Fruit fly (Drosophila melanogaster) whole organism, embryonic: ENCODE results near the gene Amacr.

ENCODE experiments used
- C15 ChIP-seq: fragments of 200-800 bp; sonication (Bioruptor generic); IDR thresholded peaks from 3 replicates; pipeline ENCODE4 v1.3.6; 2022; ENCODE audit warnings: missing biosample characterization, missing genetic modification characterization
- CG10267 ChIP-seq: fragments of 200-800 bp; sonication (Bioruptor generic); optimal IDR thresholded peaks from 2 replicates; lab custom pipeline; 2018; ENCODE audit warnings: missing biosample characterization, mild to moderate bottlenecking, missing genetic modification characterization, moderate library complexity
- CG17912 ChIP-seq: fragments of 200-800 bp; sonication (Bioruptor generic); optimal IDR thresholded peaks from 2 replicates; lab custom pipeline; 2018; ENCODE audit warnings: missing biosample characterization, mild to moderate bottlenecking, missing genetic modification characterization
- CG3407 ChIP-seq: fragments of 200-800 bp; sonication (Bioruptor generic); optimal IDR thresholded peaks from 2 replicates; lab custom pipeline; 2018; ENCODE audit warnings: missing biosample characterization, mild to moderate bottlenecking, missing genetic modification characterization
- CG3726 ChIP-seq: fragments of 200-800 bp; sonication (Bioruptor generic); IDR thresholded peaks from 3 replicates; pipeline ENCODE4, ENCODE4 v1.3.6; 2022; ENCODE audit warnings: missing biosample characterization, missing genetic modification characterization
- CG4360 ChIP-seq: fragments of 200-800 bp; sonication (Bioruptor generic); IDR thresholded peaks from 2 replicates; pipeline ENCODE4 v1.3.6; 2022; ENCODE audit warnings: missing biosample characterization, missing genetic modification characterization
- CG6272 ChIP-seq: fragments of 200-800 bp; sonication (Bioruptor generic); IDR thresholded peaks from 2 replicates; pipeline ENCODE4 v1.3.6; 2022; ENCODE audit warnings: missing biosample characterization, missing genetic modification characterization
- CG6654 ChIP-seq: fragments of 200-800 bp; sonication (Bioruptor generic); optimal IDR thresholded peaks from 2 replicates; lab custom pipeline; 2017; ENCODE audit warnings: missing biosample characterization, mild to moderate bottlenecking, missing genetic modification characterization
- CG7839 ChIP-seq: fragments of 200-800 bp; sonication (Bioruptor generic); optimal IDR thresholded peaks from 3 replicates; lab custom pipeline; 2018; ENCODE audit warnings: missing biosample characterization, mild to moderate bottlenecking, missing genetic modification characterization, moderate library complexity
- CG8944 ChIP-seq: fragments of 200-800 bp; sonication (Bioruptor generic); optimal IDR thresholded peaks from 3 replicates; lab custom pipeline; 2016; ENCODE audit warnings: missing biosample characterization, missing genetic modification characterization
- CG9609 ChIP-seq: fragments of 200-800 bp; sonication (Bioruptor generic); optimal IDR thresholded peaks from 3 replicates; lab custom pipeline; 2016; ENCODE audit warnings: missing biosample characterization, missing genetic modification characterization
- Camta ChIP-seq: fragments of 200-800 bp; sonication (Bioruptor generic); optimal IDR thresholded peaks from 2 replicates; lab custom pipeline; 2016; ENCODE audit warnings: missing biosample characterization, missing genetic modification characterization
- CoRest ChIP-seq: fragments of 200-800 bp; sonication (Bioruptor generic); optimal IDR thresholded peaks from 3 replicates; lab custom pipeline; 2018; ENCODE audit warnings: missing biosample characterization, mild to moderate bottlenecking, missing genetic modification characterization, moderate library complexity
- Dad ChIP-seq: fragments of 200-800 bp; sonication (Bioruptor generic); optimal IDR thresholded peaks from 3 replicates; lab custom pipeline; 2016; ENCODE audit warnings: missing biosample characterization, missing genetic modification characterization
- Dfd ChIP-seq, 2 experiments: fragments of >200 bp; optimal IDR thresholded peaks; 2 replicates each; lab custom pipeline; 2017; ENCODE audit warnings: missing biosample characterization in 2 of 2, missing genetic modification characterization in 2 of 2
- Dp ChIP-seq: fragments of 200-800 bp; sonication (Bioruptor generic); optimal IDR thresholded peaks from 2 replicates; lab custom pipeline; 2018; ENCODE audit warnings: missing biosample characterization, mild to moderate bottlenecking, missing genetic modification characterization, moderate library complexity
- Jarid2 ChIP-seq: fragments of 200-800 bp; sonication (Bioruptor generic); optimal IDR thresholded peaks from 3 replicates; lab custom pipeline; 2017; ENCODE audit warnings: mild to moderate bottlenecking, missing biosample characterization, missing genetic modification reagents, missing genetic modification characterization
- MBD-R2 ChIP-seq: fragments of 200-800 bp; sonication (Bioruptor generic); IDR thresholded peaks from 2 replicates; pipeline ENCODE4 v1.3.6; 2022; ENCODE audit warnings: missing biosample characterization, missing genetic modification characterization
- Med ChIP-seq: fragments of 200-800 bp; sonication (Bioruptor generic); peaks from one replicate; lab custom pipeline; 2016; ENCODE audit warnings: missing biosample characterization, missing genetic modification characterization, mild to moderate bottlenecking, inconsistent platforms, moderate library complexity
- Mrtf ChIP-seq: fragments of 200-800 bp; sonication (Bioruptor generic); IDR thresholded peaks from 3 replicates; pipeline ENCODE4 v1.3.6; 2022; ENCODE audit warnings: missing biosample characterization, missing genetic modification characterization
- Myb ChIP-seq: fragments of 200-800 bp; sonication (Bioruptor generic); optimal IDR thresholded peaks from 2 replicates; lab custom pipeline; 2016; ENCODE audit warnings: missing biosample characterization, missing genetic modification characterization
- Scr ChIP-seq: fragments of 200-800 bp; sonication (Bioruptor generic); IDR thresholded peaks from 2 replicates; pipeline ENCODE4 v1.3.6; 2022; ENCODE audit warnings: missing biosample characterization, missing genetic modification characterization; ENCODE audit not compliant: partially characterized antibody
- Trl ChIP-seq, 3 experiments: fragments of >200 bp in 2 of 3; fragments of 200-800 bp in 1 of 3; sonication (Bioruptor generic) in 1 of 3; optimal IDR thresholded peaks; 2 replicates in 1 of 3; 3 replicates in 2 of 3; lab custom pipeline; 2016 to 2017; ENCODE audit warnings: missing biosample characterization in 1 of 3, missing genetic modification characterization in 1 of 3
- ase ChIP-seq: fragments of 200-800 bp; sonication (Bioruptor generic); IDR thresholded peaks from 3 replicates; pipeline ENCODE4 v1.3.6; 2022; ENCODE audit warnings: missing biosample characterization, missing genetic modification characterization
- ash1 ChIP-seq: fragments of 200-800 bp; sonication (Bioruptor generic); optimal IDR thresholded peaks from 2 replicates; lab custom pipeline; 2018; ENCODE audit warnings: missing biosample characterization, mild to moderate bottlenecking, missing genetic modification characterization
- az2 ChIP-seq: fragments of 200-800 bp; sonication (Bioruptor generic); optimal IDR thresholded peaks from 3 replicates; lab custom pipeline; 2016; ENCODE audit warnings: missing biosample characterization, missing genetic modification characterization
- crp ChIP-seq, 2 experiments: fragments of 200-800 bp; sonication (Bioruptor generic); optimal IDR thresholded peaks; 2 replicates in 1 of 2; 3 replicates in 1 of 2; lab custom pipeline; 2017; ENCODE audit warnings: missing biosample characterization in 2 of 2, missing genetic modification characterization in 2 of 2, mild to moderate bottlenecking in 1 of 2, moderate library complexity in 1 of 2
- cwo ChIP-seq: fragments of 200-800 bp; sonication (Bioruptor generic); optimal IDR thresholded peaks from 3 replicates; lab custom pipeline; 2017; ENCODE audit warnings: missing biosample characterization, missing genetic modification characterization, mild to moderate bottlenecking, moderate library complexity, missing genetic modification reagents
- dati ChIP-seq: fragments of 200-800 bp; sonication (Bioruptor generic); IDR thresholded peaks from 2 replicates; pipeline ENCODE4 v1.3.6; 2022; ENCODE audit warnings: missing biosample characterization, missing genetic modification characterization
- dimm ChIP-seq: fragments of 200-800 bp; sonication (Bioruptor generic); IDR thresholded peaks from 2 replicates; pipeline ENCODE4 v1.3.6; 2022; ENCODE audit warnings: missing biosample characterization, missing genetic modification characterization
- dmrt99B ChIP-seq: fragments of 200-800 bp; sonication (Bioruptor generic); optimal IDR thresholded peaks from 2 replicates; lab custom pipeline; 2018; ENCODE audit warnings: missing biosample characterization, mild to moderate bottlenecking, missing genetic modification characterization, moderate library complexity
- gcm2 ChIP-seq: fragments of 200-800 bp; sonication (Bioruptor generic); optimal IDR thresholded peaks from 2 replicates; lab custom pipeline; 2016; ENCODE audit warnings: missing biosample characterization, missing genetic modification characterization
- ind ChIP-seq: fragments of 200-800 bp; sonication (Bioruptor generic); optimal IDR thresholded peaks from 3 replicates; lab custom pipeline; 2016; ENCODE audit warnings: missing biosample characterization, missing genetic modification characterization
- insv ChIP-seq, 2 experiments: fragments of 200-800 bp; sonication (Bioruptor generic); optimal IDR thresholded peaks; 3 replicates each; lab custom pipeline; 2016 to 2018; ENCODE audit warnings: missing biosample characterization in 2 of 2, missing genetic modification characterization in 2 of 2
- kah ChIP-seq: fragments of 200-800 bp; sonication (Bioruptor generic); optimal IDR thresholded peaks from 2 replicates; lab custom pipeline; 2018; ENCODE audit warnings: missing biosample characterization, mild to moderate bottlenecking, missing genetic modification characterization
- nerfin-2 ChIP-seq: fragments of 200-800 bp; sonication (Bioruptor generic); IDR thresholded peaks from 2 replicates; pipeline ENCODE4 v1.3.6; 2022; ENCODE audit warnings: missing biosample characterization, missing genetic modification characterization; ENCODE audit not compliant: partially characterized antibody
- phol ChIP-seq: fragments of 200-800 bp; sonication (Bioruptor generic); optimal IDR thresholded peaks from 3 replicates; lab custom pipeline; 2018; ENCODE audit warnings: missing biosample characterization, mild to moderate bottlenecking, missing genetic modification characterization, moderate library complexity
- ranshi ChIP-seq: fragments of 200-800 bp; sonication (Bioruptor generic); IDR thresholded peaks from 2 replicates; pipeline ENCODE4 v1.3.6; 2022; ENCODE audit warnings: missing biosample characterization, missing genetic modification characterization
- schlank ChIP-seq: fragments of 200-800 bp; sonication (Bioruptor generic); optimal IDR thresholded peaks from 2 replicates; lab custom pipeline; 2018; ENCODE audit warnings: missing biosample characterization, mild to moderate bottlenecking, missing genetic modification characterization
- sens ChIP-seq: fragments of 200-800 bp; sonication (Bioruptor generic); peaks from one replicate; lab custom pipeline; 2016; ENCODE audit warnings: missing biosample characterization, missing genetic modification characterization
- ssp ChIP-seq: fragments of 200-800 bp; sonication (Bioruptor generic); IDR thresholded peaks from 2 replicates; pipeline ENCODE4 v1.3.6; 2022; ENCODE audit warnings: missing biosample characterization, missing genetic modification characterization
- vfl ChIP-seq: fragments of 200-800 bp; sonication (Bioruptor generic); optimal IDR thresholded peaks from 2 replicates; lab custom pipeline; 2016; ENCODE audit warnings: missing biosample characterization, missing genetic modification characterization
- wdn ChIP-seq: fragments of 200-800 bp; sonication (Bioruptor generic); IDR thresholded peaks from 2 replicates; pipeline ENCODE4 v1.3.6; 2022; ENCODE audit warnings: missing biosample characterization, missing genetic modification characterization
- z ChIP-seq: fragments of 200-800 bp; sonication (Bioruptor generic); IDR thresholded peaks from 3 replicates; pipeline ENCODE4 v1.3.6; 2022; ENCODE audit warnings: missing biosample characterization, missing genetic modification characterization
- zen ChIP-seq: fragments of 200-800 bp; sonication (Bioruptor generic); optimal IDR thresholded peaks from 3 replicates; lab custom pipeline; 2018; ENCODE audit warnings: missing biosample characterization, mild to moderate bottlenecking, missing genetic modification characterization, moderate library complexity
- zen2 ChIP-seq: fragments of 200-800 bp; sonication (Bioruptor generic); IDR thresholded peaks from 3 replicates; pipeline ENCODE4 v1.3.6; 2022; ENCODE audit warnings: missing biosample characterization, missing genetic modification characterization; ENCODE audit not compliant: partially characterized antibody
- zf30C ChIP-seq: fragments of 200-800 bp; sonication (Bioruptor generic); optimal IDR thresholded peaks from 3 replicates; lab custom pipeline; 2018; ENCODE audit warnings: missing biosample characterization, mild to moderate bottlenecking, missing genetic modification characterization

Gene Amacr

dm6 chr2L:20799991-20800897 is 48.1 kb upstream of the Amacr start (continued):
- no peak for TF ChIP-seq kah (GFP tag; lab: Kevin White, UChicago)
- peak; percentile 85 for TF ChIP-seq CG7839 (tag; lab: Kevin White, UChicago)
- no peak for TF ChIP-seq nerfin-2 (GFP tag; lab: Robert Waterston, UW)
- TF ChIP-seq wdn: peak; percentile 58; the same call in 1 of the 2 replicates
- TF ChIP-seq Scr: no peak
- TF ChIP-seq cwo (GFP tag; lab: Kevin White, UChicago): peak; percentile 83
- TF ChIP-seq CG10267 (tag; lab: Kevin White, UChicago): peak; percentile 60
- peak; percentile 69 for TF ChIP-seq vfl (GFP tag; lab: Kevin White, UChicago)
- peak; percentile 99 for TF ChIP-seq Med (GFP tag; lab: Kevin White, UChicago)
- peak; percentile 3 for TF ChIP-seq Jarid2
- peak; percentile 27 for TF ChIP-seq CG3407 (GFP tag; lab: Kevin White, UChicago)
- TF ChIP-seq ase (GFP tag; lab: Robert Waterston, UW): peak; percentile 47; the same call in 1 of the 3 replicates
- peak; percentile 83 for TF ChIP-seq ranshi (GFP tag; lab: Robert Waterston, UW)
- TF ChIP-seq Dfd (GFP tag; optimal IDR thresholded peaks at IDR 0.05; lab: Kevin White, UChicago): no peak
- peak; percentile 48; the same call in 1 of the 2 replicates for TF ChIP-seq CG6272 (GFP tag; lab: Robert Waterston, UW)
- TF ChIP-seq sens (GFP tag; lab: Kevin White, UChicago): peak; percentile 93
- TF ChIP-seq schlank (tag; lab: Kevin White, UChicago): peak; percentile 83
- TF ChIP-seq Mrtf (GFP tag; lab: Robert Waterston, UW): peak; percentile 69; the same call in 2 of the 3 replicates
- TF ChIP-seq CG9609 (GFP tag; lab: Kevin White, UChicago): peak; percentile 62
- peak; percentile 69 for TF ChIP-seq Myb (GFP tag; lab: Kevin White, UChicago)
- no peak for TF ChIP-seq dimm (GFP tag; lab: Robert Waterston, UW)
- TF ChIP-seq dati (GFP tag; lab: Robert Waterston, UW): 0 out of 2 replicates have a peak, but pooled peaks have one; percentile 42
- TF ChIP-seq crp (GFP tag; optimal IDR thresholded peaks at IDR 0.05; lab: Kevin White, UChicago): no peak
- peak; percentile 61 for TF ChIP-seq az2 (GFP tag; lab: Kevin White, UChicago)
- TF ChIP-seq CG6654: peak; percentile 14
- peak; percentile 67 for TF ChIP-seq Dad (GFP tag; lab: Kevin White, UChicago)
- TF ChIP-seq MBD-R2 (GFP tag; lab: Robert Waterston, UW): peak; percentile 60; the same call in 1 of the 2 replicates
- peak; percentile 68 for TF ChIP-seq CoRest
- TF ChIP-seq ash1 (GFP tag; lab: Kevin White, UChicago): peak; percentile 58
- no peak for TF ChIP-seq zen2 (GFP tag; lab: Robert Waterston, UW)
- TF ChIP-seq z (GFP tag; lab: Robert Waterston, UW): peak; percentile 86
- TF ChIP-seq ind: peak; percentile 77
- peak; percentile 63 for TF ChIP-seq CG8944 (GFP tag; lab: Kevin White, UChicago)
- peak; percentile 51; the same call in 1 of the 2 replicates for TF ChIP-seq CG4360 (GFP tag; lab: Robert Waterston, UW)
- peak; percentile 58; the same call in 1 of the 2 replicates for TF ChIP-seq ssp (GFP tag; lab: Robert Waterston, UW)
- 0 out of 3 replicates have a peak, but pooled peaks have one; percentile 33 for TF ChIP-seq CG3726
- TF ChIP-seq zen (tag; lab: Kevin White, UChicago): peak; percentile 62
- peak; percentile 75 for TF ChIP-seq dmrt99B (tag; lab: Kevin White, UChicago)
- peak; percentile 62 for TF ChIP-seq Camta
- TF ChIP-seq gcm2 (GFP tag; lab: Kevin White, UChicago): no peak
- peak; percentile 57 for TF ChIP-seq phol (tag; lab: Kevin White, UChicago)
- no peak for TF ChIP-seq Dp (GFP tag; lab: Kevin White, UChicago)
- TF ChIP-seq C15: 0 out of 3 replicates have a peak, but pooled peaks have one; percentile 26
- no peak for TF ChIP-seq zf30C (GFP tag; lab: Kevin White, UChicago)
- TF ChIP-seq Trl (optimal IDR thresholded peaks at IDR 0.05; lab: Kevin White, UChicago): peak; percentile 3 to 4
- peak; percentile 82 for TF ChIP-seq Trl (GFP tag; optimal IDR thresholded peaks at IDR 0.05; lab: Kevin White, UChicago)
- TF ChIP-seq insv (GFP tag; optimal IDR thresholded peaks at IDR 0.05; lab: Kevin White, UChicago): no peak
- no peak for TF ChIP-seq CG17912
